Fruit fly (Drosophila melanogaster) whole organism, prepupa: ENCODE measurements around the gene CG2652.
A peak's percentile ranks its signal among the peaks of the same experiment; 100 is the strongest.

Experiments used
- Blimp-1 ChIP-seq: fragments of 200-800 bp; sonication (Bioruptor generic); optimal IDR thresholded peaks from 3 replicates; lab custom pipeline; 2017; ENCODE audit warnings: missing biosample characterization, missing genetic modification characterization, mild to moderate bottlenecking, moderate library complexity, missing genetic modification reagents
- CG10631 ChIP-seq: fragments of 200-800 bp; sonication (Bioruptor generic); optimal IDR thresholded peaks from 2 replicates; lab custom pipeline; 2016; ENCODE audit warnings: missing biosample characterization, missing genetic modification characterization
- CG10669 ChIP-seq: fragments of 200-800 bp; sonication (Bioruptor generic); optimal IDR thresholded peaks from 3 replicates; lab custom pipeline; 2018; ENCODE audit warnings: missing biosample characterization, mild to moderate bottlenecking, missing genetic modification characterization, moderate library complexity
- CG11294 ChIP-seq: fragments of 200-800 bp; sonication (Bioruptor generic); IDR thresholded peaks from 2 replicates; pipeline ENCODE4 v1.3.6; 2022; ENCODE audit warnings: missing biosample characterization, missing genetic modification characterization
- CG11762 ChIP-seq: fragments of 200-800 bp; sonication (Bioruptor generic); optimal IDR thresholded peaks from 3 replicates; lab custom pipeline; 2016; ENCODE audit warnings: missing biosample characterization, missing genetic modification characterization; ENCODE audit not compliant: insufficient read depth
- CG1621 ChIP-seq: fragments of 200-800 bp; sonication (Bioruptor generic); optimal IDR thresholded peaks from 3 replicates; lab custom pipeline; 2018; ENCODE audit warnings: missing biosample characterization, mild to moderate bottlenecking, missing genetic modification characterization
- CG16779 ChIP-seq: fragments of 200-800 bp; sonication (Bioruptor generic); optimal IDR thresholded peaks from 3 replicates; lab custom pipeline; 2017; ENCODE audit warnings: missing biosample characterization, mild to moderate bottlenecking, missing genetic modification characterization
- CG3032 ChIP-seq: fragments of 200-800 bp; optimal IDR thresholded peaks from 2 replicates; lab custom pipeline; 2019; ENCODE audit warnings: missing biosample characterization, mild to moderate bottlenecking, missing genetic modification characterization, moderate library complexity
- CG31627 ChIP-seq: fragments of 200-800 bp; sonication (Bioruptor generic); optimal IDR thresholded peaks from 3 replicates; lab custom pipeline; 2016; ENCODE audit warnings: missing biosample characterization, missing genetic modification characterization
- CG32006 ChIP-seq: fragments of 200-800 bp; sonication (Bioruptor generic); optimal IDR thresholded peaks from 3 replicates; lab custom pipeline; 2017; ENCODE audit warnings: missing biosample characterization, mild to moderate bottlenecking, missing genetic modification characterization
- CG3919 ChIP-seq: fragments of 200-800 bp; sonication (Bioruptor generic); optimal IDR thresholded peaks from 3 replicates; lab custom pipeline; 2016; ENCODE audit warnings: missing biosample characterization, missing genetic modification characterization
- CG4318 ChIP-seq: fragments of 200-800 bp; sonication (Bioruptor generic); optimal IDR thresholded peaks from 3 replicates; lab custom pipeline; 2017; ENCODE audit warnings: missing biosample characterization, mild to moderate bottlenecking, missing genetic modification characterization
- CG6163 ChIP-seq: fragments of 200-800 bp; sonication (Bioruptor generic); IDR thresholded peaks from 3 replicates; pipeline ENCODE4 v1.3.6; 2022; ENCODE audit warnings: missing biosample characterization, missing genetic modification characterization
- CG6276 ChIP-seq: fragments of 200-800 bp; sonication (Bioruptor generic); optimal IDR thresholded peaks from 2 replicates; lab custom pipeline; 2017; ENCODE audit warnings: missing biosample characterization, mild to moderate bottlenecking, missing genetic modification characterization
- CG6792 ChIP-seq: fragments of 200-800 bp; sonication (Bioruptor generic); optimal IDR thresholded peaks from 3 replicates; lab custom pipeline; 2016; ENCODE audit warnings: missing biosample characterization, missing genetic modification characterization
- CG6808 ChIP-seq: fragments of 200-800 bp; sonication (Bioruptor generic); optimal IDR thresholded peaks from 3 replicates; lab custom pipeline; 2017; ENCODE audit warnings: missing biosample characterization, missing genetic modification characterization, mild to moderate bottlenecking, moderate library complexity, missing genetic modification reagents
- CG6854 ChIP-seq: fragments of 200-800 bp; sonication (Bioruptor generic); optimal IDR thresholded peaks from 2 replicates; lab custom pipeline; 2017; ENCODE audit warnings: missing biosample characterization, mild to moderate bottlenecking, missing genetic modification characterization
- CG7368 ChIP-seq: fragments of 200-800 bp; sonication (Bioruptor generic); optimal IDR thresholded peaks from 3 replicates; lab custom pipeline; 2016; ENCODE audit warnings: missing biosample characterization, missing genetic modification characterization
- CG8319 ChIP-seq: fragments of 200-800 bp; sonication (Bioruptor generic); optimal IDR thresholded peaks from 3 replicates; lab custom pipeline; 2016; ENCODE audit warnings: missing biosample characterization, missing genetic modification characterization
- Eip78C ChIP-seq: fragments of 200-800 bp; sonication (Bioruptor generic); peaks from one replicate; lab custom pipeline; 2016; ENCODE audit warnings: missing biosample characterization, missing genetic modification characterization
- Eip93F ChIP-seq: fragments of 200-800 bp; sonication (Bioruptor generic); optimal IDR thresholded peaks from 2 replicates; lab custom pipeline; 2016; ENCODE audit warnings: missing biosample characterization, mild to moderate bottlenecking, missing genetic modification characterization
- Ets21C ChIP-seq: fragments of 200-800 bp; sonication (Bioruptor generic); optimal IDR thresholded peaks from 3 replicates; lab custom pipeline; 2016; ENCODE audit warnings: missing biosample characterization, missing genetic modification characterization
- Ets96B ChIP-seq: fragments of 200-800 bp; optimal IDR thresholded peaks from 2 replicates; lab custom pipeline; 2019; ENCODE audit warnings: missing biosample characterization, mild to moderate bottlenecking, missing genetic modification characterization, moderate library complexity
- Hr38 ChIP-seq: sonication (Bioruptor generic); optimal IDR thresholded peaks from 2 replicates; lab custom pipeline; 2016; ENCODE audit warnings: missing biosample characterization, missing genetic modification characterization
- Hr39 ChIP-seq: fragments of 200-800 bp; sonication (Bioruptor generic); optimal IDR thresholded peaks from 2 replicates; lab custom pipeline; 2016; ENCODE audit warnings: missing biosample characterization, missing genetic modification characterization
- Lpt ChIP-seq: fragments of 200-800 bp; sonication (Bioruptor generic); optimal IDR thresholded peaks from 3 replicates; lab custom pipeline; 2016; ENCODE audit warnings: missing biosample characterization, missing genetic modification characterization
- Met ChIP-seq: fragments of 200-800 bp; sonication (Bioruptor generic); optimal IDR thresholded peaks from 3 replicates; lab custom pipeline; 2016; ENCODE audit warnings: missing biosample characterization, missing genetic modification characterization
- Sox102F ChIP-seq: fragments of 200-800 bp; sonication (Bioruptor generic); optimal IDR thresholded peaks from 2 replicates; lab custom pipeline; 2016; ENCODE audit warnings: missing biosample characterization, mild to moderate bottlenecking, missing genetic modification characterization
- Sox14 ChIP-seq: fragments of 200-800 bp; sonication (Bioruptor generic); optimal IDR thresholded peaks from 3 replicates; lab custom pipeline; 2016; ENCODE audit warnings: missing biosample characterization, missing genetic modification characterization
- Sox15 ChIP-seq: fragments of 200-800 bp; sonication (Bioruptor generic); optimal IDR thresholded peaks from 3 replicates; lab custom pipeline; 2016; ENCODE audit warnings: missing biosample characterization, missing genetic modification characterization
- achi ChIP-seq: fragments of 200-800 bp; sonication (Bioruptor generic); optimal IDR thresholded peaks from 3 replicates; lab custom pipeline; 2016; ENCODE audit warnings: missing biosample characterization, missing genetic modification characterization
- acj6 ChIP-seq: fragments of 200-800 bp; sonication (Bioruptor generic); optimal IDR thresholded peaks from 3 replicates; lab custom pipeline; 2016; ENCODE audit warnings: missing biosample characterization, missing genetic modification characterization
- dsx ChIP-seq: fragments of 200-800 bp; optimal IDR thresholded peaks from 3 replicates; lab custom pipeline; 2019; ENCODE audit warnings: missing biosample characterization, mild to moderate bottlenecking, missing genetic modification characterization, moderate library complexity; ENCODE audit not compliant: poor library complexity, severe bottlenecking
- fd85E ChIP-seq: fragments of 200-800 bp; sonication (Bioruptor generic); optimal IDR thresholded peaks from 3 replicates; lab custom pipeline; 2016; ENCODE audit warnings: missing biosample characterization, missing genetic modification characterization
- fkh ChIP-seq: fragments of 200-800 bp; sonication (Bioruptor generic); optimal IDR thresholded peaks from 3 replicates; lab custom pipeline; 2017; ENCODE audit warnings: missing biosample characterization, mild to moderate bottlenecking, missing genetic modification characterization, moderate library complexity
- lz ChIP-seq: fragments of 200-800 bp; sonication (Bioruptor generic); optimal IDR thresholded peaks from 3 replicates; lab custom pipeline; 2016; ENCODE audit warnings: missing biosample characterization, missing genetic modification characterization
- pdm3 ChIP-seq: fragments of 200-800 bp; sonication (Bioruptor generic); optimal IDR thresholded peaks from 3 replicates; lab custom pipeline; 2016; ENCODE audit warnings: missing biosample characterization, missing genetic modification characterization
- salr ChIP-seq, 2 experiments: fragments of 200-800 bp; sonication (Bioruptor generic); optimal IDR thresholded peaks; 3 replicates each; lab custom pipeline; 2016 to 2018; ENCODE audit warnings: missing biosample characterization in 2 of 2, missing genetic modification characterization in 2 of 2, mild to moderate bottlenecking in 1 of 2
- spab ChIP-seq: fragments of 200-800 bp; sonication (Bioruptor generic); optimal IDR thresholded peaks from 2 replicates; lab custom pipeline; 2017; ENCODE audit warnings: missing biosample characterization, mild to moderate bottlenecking, missing genetic modification characterization, missing genetic modification reagents
- svp ChIP-seq: fragments of 200-800 bp; sonication (Bioruptor generic); peaks from one replicate; lab custom pipeline; 2016; ENCODE audit warnings: missing biosample characterization, missing genetic modification characterization
- vri ChIP-seq: fragments of 200-800 bp; sonication (Bioruptor generic); optimal IDR thresholded peaks from 3 replicates; lab custom pipeline; 2016; ENCODE audit warnings: missing biosample characterization, mild to moderate bottlenecking, missing genetic modification characterization

Gene CG2652

DNA sequence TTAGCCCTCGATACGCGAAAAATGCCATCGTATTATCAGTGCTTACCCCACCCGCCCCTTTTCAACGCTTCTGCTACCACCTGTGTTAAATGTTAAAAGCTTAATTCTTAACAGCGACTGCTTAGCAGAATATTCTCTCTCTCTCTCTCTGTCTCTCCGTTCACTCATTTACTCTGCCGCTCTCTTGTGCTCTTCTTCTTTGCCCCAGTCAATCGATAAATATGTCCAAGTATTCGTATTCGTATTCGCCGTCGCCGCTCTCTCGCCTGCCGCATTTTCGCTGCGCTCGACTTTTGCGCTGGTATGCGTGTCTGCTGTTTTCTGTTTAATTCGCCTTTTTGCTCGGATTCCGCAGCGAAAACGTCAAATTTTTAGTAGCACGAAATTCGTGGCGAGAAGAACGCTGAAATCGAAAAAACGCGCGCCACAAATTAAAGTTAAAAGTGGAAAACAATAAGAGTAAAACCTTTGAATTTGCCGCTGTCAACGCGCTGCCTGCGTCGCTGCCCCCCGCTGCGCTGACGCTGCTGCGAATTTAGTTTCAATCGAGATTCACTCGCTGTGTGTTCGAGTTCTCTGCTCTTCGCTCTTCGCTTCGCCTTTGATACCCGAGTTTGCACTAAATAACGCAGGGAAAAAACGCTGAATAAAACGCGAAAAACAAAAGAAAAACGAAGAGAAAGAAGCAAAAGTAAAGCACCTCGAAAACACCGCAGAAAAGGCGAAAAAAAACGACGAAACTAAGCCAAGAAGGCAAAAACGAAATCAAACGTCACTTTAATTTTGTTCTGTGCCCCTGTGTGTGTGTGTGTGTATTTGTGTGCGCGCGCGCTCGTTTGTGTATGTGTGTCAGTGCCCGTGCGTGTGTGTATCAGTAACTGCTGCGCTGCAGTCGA lies 40.0 kb downstream of the CG2652 start (continued):
- TF ChIP-seq spab (GFP tag; lab: Kevin White, UChicago) (no peak), CG10669 (GFP tag; lab: Kevin White, UChicago) (peak; percentile 28), CG6808 (GFP tag; lab: Kevin White, UChicago) (peak; percentile 18), CG6854 (GFP tag; lab: Kevin White, UChicago) (peak; percentile 9), CG8319 (GFP tag; lab: Kevin White, UChicago) (no peak), CG3032 (tag; lab: Kevin White, UChicago) (no peak), Sox14 (GFP tag; lab: Kevin White, UChicago) (peak; percentile 23), CG16779 (no peak), CG6163 (GFP tag; lab: Robert Waterston, UW) (peak; percentile 47), Hr38 (GFP tag; lab: Kevin White, UChicago) (no peak), CG6276 (peak; percentile 64), salr (GFP tag; optimal IDR thresholded peaks at IDR 0.05; lab: Kevin White, UChicago) (peak in 1 of 2 experiments; percentile 3), Hr39 (GFP tag; lab: Kevin White, UChicago) (no peak), CG11762 (GFP tag; lab: Kevin White, UChicago) (no peak), vri (GFP tag; lab: Kevin White, UChicago) (peak; percentile 42), svp (GFP tag; lab: Kevin White, UChicago) (no peak), CG1621 (peak; percentile 3), CG4318 (GFP tag; lab: Kevin White, UChicago) (no peak), fd85E (GFP tag; lab: Kevin White, UChicago) (no peak), Sox15 (GFP tag; lab: Kevin White, UChicago) (no peak), Ets96B (tag; lab: Kevin White, UChicago) (no peak), CG11294 (GFP tag; lab: Robert Waterston, UW) (no peak), dsx (GFP tag; lab: Kevin White, UChicago) (peak; percentile 1), Sox102F (GFP tag; lab: Kevin White, UChicago) (no peak), fkh (GFP tag; lab: Kevin White, UChicago) (peak; percentile 12), CG31627 (GFP tag; lab: Kevin White, UChicago) (no peak), acj6 (no peak), CG6792 (GFP tag; lab: Kevin White, UChicago) (no peak), lz (GFP tag; lab: Kevin White, UChicago) (no peak), Lpt (GFP tag; lab: Kevin White, UChicago) (peak; percentile 21)

DNA sequence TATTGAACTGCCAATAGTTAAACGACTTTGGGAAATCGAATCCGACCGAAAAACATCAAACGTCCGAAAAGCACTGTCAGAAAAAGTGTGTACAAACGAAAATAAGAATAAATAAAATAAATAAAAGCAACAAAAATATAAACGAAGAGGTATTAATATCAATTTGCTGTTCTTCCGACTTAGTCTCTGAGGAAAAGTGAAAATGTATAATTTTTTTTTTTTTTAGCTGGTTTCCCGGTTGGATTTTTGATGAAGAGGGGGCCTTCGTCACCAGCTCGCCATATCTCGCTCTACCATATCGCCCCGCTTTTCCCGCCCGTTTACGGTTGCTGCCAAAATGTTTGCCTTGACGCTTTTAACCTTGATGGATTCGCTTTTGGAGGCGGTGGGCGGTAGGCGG lies 44.1 kb downstream of the CG2652 start:
- TF ChIP-seq CG6276 (no peak), Sox14 (GFP tag; lab: Kevin White, UChicago) (no peak), Eip78C (GFP tag; lab: Kevin White, UChicago) (peak; percentile 24), vri (GFP tag; lab: Kevin White, UChicago) (no peak), CG6808 (GFP tag; lab: Kevin White, UChicago) (no peak), Blimp-1 (GFP tag; lab: Kevin White, UChicago) (no peak)

DNA sequence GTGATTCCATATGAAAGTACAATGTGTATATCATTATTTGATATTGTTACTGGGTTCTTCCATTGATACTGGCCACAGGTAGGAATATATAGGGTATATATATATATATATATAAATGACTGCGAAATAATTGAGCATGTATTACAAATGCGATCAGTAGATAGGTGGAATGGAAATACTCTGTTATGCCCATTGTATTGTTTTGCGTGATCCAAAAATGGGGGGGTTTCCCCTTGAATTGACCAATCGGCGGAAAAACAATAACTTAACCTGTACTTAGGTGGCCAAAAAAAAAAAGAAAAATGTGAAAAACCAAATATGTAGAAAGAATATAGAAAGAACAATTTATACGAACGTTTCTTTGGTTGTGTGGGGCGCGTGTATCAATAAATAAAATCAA lies 44.8 kb downstream of the CG2652 start:
- TF ChIP-seq achi (GFP tag; lab: Kevin White, UChicago) (no peak), acj6 (no peak), CG6163 (GFP tag; lab: Robert Waterston, UW) (no peak), Ets21C (GFP tag; lab: Kevin White, UChicago) (no peak), Hr38 (GFP tag; lab: Kevin White, UChicago) (no peak), fkh (GFP tag; lab: Kevin White, UChicago) (no peak), Met (GFP tag; lab: Kevin White, UChicago) (no peak), CG11294 (GFP tag; lab: Robert Waterston, UW) (no peak), CG3919 (no peak), Eip78C (GFP tag; lab: Kevin White, UChicago) (no peak), pdm3 (GFP tag; lab: Kevin White, UChicago) (no peak), fd85E (GFP tag; lab: Kevin White, UChicago) (no peak), Sox102F (GFP tag; lab: Kevin White, UChicago) (no peak), CG10631 (no peak), CG7368 (GFP tag; lab: Kevin White, UChicago) (no peak), CG6854 (GFP tag; lab: Kevin White, UChicago) (no peak), CG32006 (GFP tag; lab: Kevin White, UChicago) (no peak), Eip93F (GFP tag; lab: Kevin White, UChicago) (no peak)
